In the genomic region with DNA sequence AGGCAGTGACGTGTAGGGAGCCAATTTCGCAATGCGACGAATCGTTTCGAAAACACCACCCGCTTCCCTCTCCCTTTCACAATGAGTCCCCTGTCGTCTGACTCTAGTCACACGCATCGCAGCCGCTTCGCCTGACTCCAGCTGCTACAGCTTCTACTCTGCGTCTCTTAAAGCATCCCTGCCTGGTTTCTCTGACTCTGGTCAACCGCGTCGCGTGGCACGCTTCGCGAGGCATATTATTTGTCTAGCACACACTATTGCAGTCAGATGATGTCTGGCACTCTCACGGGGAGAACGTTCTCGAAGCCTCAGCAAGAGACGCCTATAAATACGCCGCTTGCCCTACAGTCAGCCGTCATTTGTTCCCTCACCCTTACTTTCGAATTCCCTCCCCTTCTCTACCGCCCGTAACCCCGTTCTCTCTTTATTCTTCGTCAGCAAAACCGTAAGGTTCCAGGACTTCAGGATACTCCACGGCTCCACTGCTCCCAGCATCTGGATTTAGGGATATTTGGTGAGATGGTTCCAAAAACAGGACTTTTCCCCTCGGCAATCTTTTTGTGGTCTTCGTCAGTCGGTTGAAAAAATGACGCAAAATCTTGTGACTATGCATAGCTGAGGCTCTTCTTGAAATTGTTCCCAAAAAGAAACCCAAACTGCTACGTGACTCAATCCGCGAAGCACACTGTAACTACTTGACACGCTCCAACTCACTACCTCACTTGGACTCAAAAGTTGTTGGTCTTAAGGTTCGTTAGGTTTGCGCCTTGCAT, we compare ENCODE assay signal across 2 worm cellular contexts.
A peak's percentile ranks its signal among the peaks of the same experiment; 100 is the strongest.
TF ChIP-seq lines count a peak whose summit lies in the region.

No protein-coding gene starts in this region.

TF ChIP-seq in whole organism, L1 larva, 84 proteins besides CTCF, POLR2A, EP300 and RAD21 (continued from another document):
- TF ChIP-seq mdl-1 (tag; optimal IDR thresholded peaks at IDR 0.05; lab: Kevin White, UChicago) (peak; percentile 82 to 99), nhr-71 (tag; optimal IDR thresholded peaks at IDR 0.05; lab: Kevin White, UChicago) (peak; percentile 100), hpl-2 (GFP tag; optimal IDR thresholded peaks at IDR 0.05; lab: Kevin White, UChicago) (peak; percentile 84), unc-130 (tag; optimal IDR thresholded peaks at IDR 0.05; lab: Kevin White, UChicago) (peak; percentile 86), C34B4.2 (tag; optimal IDR thresholded peaks at IDR 0.05; lab: Kevin White, UChicago) (peak; percentile 9), fkh-4 (tag; optimal IDR thresholded peaks at IDR 0.05; lab: Kevin White, UChicago; ENCODE audit: borderline replicate concordance) (peak; percentile 19), ceh-8 (GFP tag; optimal IDR thresholded peaks at IDR 0.05; lab: Kevin White, UChicago) (peak; percentile 92), lin-14 (GFP tag; optimal IDR thresholded peaks at IDR 0.05; lab: Kevin White, UChicago) (peak; percentile 99), hlh-4 (tag; optimal IDR thresholded peaks at IDR 0.05; lab: Kevin White, UChicago) (no peak), nhr-28 (tag; optimal IDR thresholded peaks at IDR 0.05; lab: Kevin White, UChicago) (peak; percentile 47), lsy-2 (tag; optimal IDR thresholded peaks at IDR 0.05; lab: Kevin White, UChicago) (peak; percentile 90 to 97), mep-1 (tag; optimal IDR thresholded peaks at IDR 0.05; lab: Kevin White, UChicago) (peak; percentile 91), dpl-1 (GFP tag; optimal IDR thresholded peaks at IDR 0.05; lab: Kevin White, UChicago) (peak; percentile 55 to 72 (median 68)), ceh-90 (tag; optimal IDR thresholded peaks at IDR 0.05; lab: Kevin White, UChicago) (no peak), ceh-88 (GFP tag; IDR thresholded peaks at IDR 0.05; lab: Robert Waterston, UW) (peak; percentile 91), F16B12.6 (tag; optimal IDR thresholded peaks at IDR 0.05; lab: Kevin White, UChicago) (no peak), ztf-11 (tag; optimal IDR thresholded peaks at IDR 0.05; lab: Kevin White, UChicago) (peak in 1 of 2 experiments; percentile 88), sptf-1 (tag; optimal IDR thresholded peaks at IDR 0.05; lab: Kevin White, UChicago) (no peak), fkh-10 (GFP tag; optimal IDR thresholded peaks at IDR 0.05; lab: Kevin White, UChicago) (peak; percentile 97), nhr-47 (tag; optimal IDR thresholded peaks at IDR 0.05; lab: Kevin White, UChicago) (peak; percentile 99), sox-4 (tag; optimal IDR thresholded peaks at IDR 0.05; lab: Kevin White, UChicago) (peak; percentile 90), swsn-7 (tag; optimal IDR thresholded peaks at IDR 0.05; lab: Kevin White, UChicago) (peak; percentile 98), jun-1 (tag; optimal IDR thresholded peaks at IDR 0.05; lab: Kevin White, UChicago) (peak; percentile 99), ama-1 (optimal IDR thresholded peaks at IDR 0.05; lab: Kevin White, UChicago) (peak; percentile 100), egl-27 (tag; optimal IDR thresholded peaks at IDR 0.05; lab: Kevin White, UChicago) (peak; percentile 36 to 86), lin-35 (GFP tag; optimal IDR thresholded peaks at IDR 0.05; lab: Kevin White, UChicago) (peak; percentile 81 to 92), efl-1 (optimal IDR thresholded peaks at IDR 0.05; lab: Kevin White, UChicago) (peak; percentile 84 to 92), efl-1 (GFP tag; optimal IDR thresholded peaks at IDR 0.05 in 1 of 2; lab: Kevin White, UChicago) (peak; percentile 60 to 96), snu-23 (GFP tag; optimal IDR thresholded peaks at IDR 0.05; lab: Kevin White, UChicago) (peak; percentile 99), nhr-84 (tag; optimal IDR thresholded peaks at IDR 0.05; lab: Kevin White, UChicago) (no peak)

TF ChIP-seq in whole organism, young adult, 124 proteins besides CTCF, POLR2A, EP300 and RAD21 (continued from another document):
- TF ChIP-seq K12H6.12 (tag; optimal IDR thresholded peaks at IDR 0.05; lab: Kevin White, UChicago), result peak; percentile 98
- TF ChIP-seq nhr-120 (GFP tag; IDR thresholded peaks at IDR 0.05; lab: Robert Waterston, UW), result no peak
- peak; percentile 91 for TF ChIP-seq pbrm-1 (GFP tag; IDR thresholded peaks at IDR 0.05; lab: Robert Waterston, UW)
- TF ChIP-seq unc-130 (GFP tag; optimal IDR thresholded peaks at IDR 0.05; lab: Kevin White, UChicago), result no peak
- TF ChIP-seq snpc-4 (GFP tag; optimal IDR thresholded peaks at IDR 0.05; lab: Kevin White, UChicago), result peak; percentile 66
- peak; percentile 53 to 81 (median 66) for TF ChIP-seq snpc-4 (tag; optimal IDR thresholded peaks at IDR 0.05; lab: Kevin White, UChicago)
- TF ChIP-seq atf-7 (tag; optimal IDR thresholded peaks at IDR 0.05; lab: Kevin White, UChicago), result peak; percentile 97
- peak; percentile 47; the same call in 1 of the 2 replicates for TF ChIP-seq aptf-3 (GFP tag; IDR thresholded peaks at IDR 0.05; lab: Robert Waterston, UW)
- peak; percentile 99 for TF ChIP-seq ama-1 (optimal IDR thresholded peaks at IDR 0.05; lab: Kevin White, UChicago)
- peak in 1 of 2 experiments; percentile 82 for TF ChIP-seq ama-1 (GFP tag; optimal IDR thresholded peaks at IDR 0.05; lab: Kevin White, UChicago)
- TF ChIP-seq egl-18 (GFP tag; IDR thresholded peaks at IDR 0.05; lab: Robert Waterston, UW), result no peak; the same call in 1 of the 2 replicates
- TF ChIP-seq Y56A3A.18 (GFP tag; IDR thresholded peaks at IDR 0.05; lab: Robert Waterston, UW), result peak; percentile 30
- peak; percentile 83 for TF ChIP-seq dox-1 (GFP tag; IDR thresholded peaks at IDR 0.05; lab: Robert Waterston, UW)
- peak; percentile 79 for TF ChIP-seq athp-1 (tag; optimal IDR thresholded peaks at IDR 0.05; lab: Kevin White, UChicago)
- TF ChIP-seq nhr-27 (tag; optimal IDR thresholded peaks at IDR 0.05; lab: Kevin White, UChicago), result peak; percentile 66
- TF ChIP-seq F33H1.4 (GFP tag; IDR thresholded peaks at IDR 0.05; lab: Robert Waterston, UW), result peak; percentile 41; the same call in 1 of the 2 replicates
- peak; percentile 98 for TF ChIP-seq zfh-2 (GFP tag; conservative IDR thresholded peaks at IDR 0.05; lab: Robert Waterston, UW)
- peak; percentile 76 for TF ChIP-seq Y53G8AR.9 (GFP tag; conservative IDR thresholded peaks at IDR 0.05; lab: Robert Waterston, UW)
- peak; percentile 95 for TF ChIP-seq somi-1 (GFP tag; optimal IDR thresholded peaks at IDR 0.05; lab: Kevin White, UChicago)
- peak; percentile 34 for TF ChIP-seq rpc-1 (optimal IDR thresholded peaks at IDR 0.05; lab: Kevin White, UChicago)
- no peak for TF ChIP-seq rpc-1 (tag; optimal IDR thresholded peaks at IDR 0.05; lab: Kevin White, UChicago)
- TF ChIP-seq C06A6.2 (GFP tag; conservative IDR thresholded peaks at IDR 0.05; lab: Robert Waterston, UW), result peak; percentile 95; the same call in 1 of the 2 replicates
- peak; percentile 97 for TF ChIP-seq ekl-4 (GFP tag; IDR thresholded peaks at IDR 0.05; lab: Robert Waterston, UW)
- peak; percentile 96 for TF ChIP-seq nfyb-1 (GFP tag; IDR thresholded peaks at IDR 0.05; lab: Robert Waterston, UW)
- TF ChIP-seq nhr-179 (tag; optimal IDR thresholded peaks at IDR 0.05; lab: Kevin White, UChicago), result peak; percentile 66
- no peak for TF ChIP-seq xnd-1 (tag; optimal IDR thresholded peaks at IDR 0.05; lab: Kevin White, UChicago)
- TF ChIP-seq gei-17 (GFP tag; optimal IDR thresholded peaks at IDR 0.05; lab: Kevin White, UChicago), result peak; percentile 91
- TF ChIP-seq F55B11.4 (tag; optimal IDR thresholded peaks at IDR 0.05; lab: Kevin White, UChicago; ENCODE audit: borderline replicate concordance, insufficient read depth), result no peak
- TF ChIP-seq T26A5.8 (tag; optimal IDR thresholded peaks at IDR 0.05; lab: Kevin White, UChicago), result peak; percentile 16
- peak; percentile 99 for TF ChIP-seq hsf-1 (GFP tag; IDR thresholded peaks at IDR 0.05; lab: Robert Waterston, UW)
- TF ChIP-seq lin-26 (GFP tag; IDR thresholded peaks at IDR 0.05; lab: Robert Waterston, UW), result no peak; the same call in none of the 2 replicates
- peak; percentile 89 for TF ChIP-seq Y95B8A.8 (GFP tag; IDR thresholded peaks at IDR 0.05; lab: Robert Waterston, UW)
- TF ChIP-seq nhr-80 (tag; optimal IDR thresholded peaks at IDR 0.05; lab: Kevin White, UChicago), result peak; percentile 91
- TF ChIP-seq bed-2 (GFP tag; IDR thresholded peaks at IDR 0.05; lab: Robert Waterston, UW), result no peak
- no peak for TF ChIP-seq nfya-1 (tag; optimal IDR thresholded peaks at IDR 0.05; lab: Kevin White, UChicago; ENCODE audit: borderline replicate concordance, insufficient read depth)
- TF ChIP-seq F22D6.2 (tag; optimal IDR thresholded peaks at IDR 0.05; lab: Kevin White, UChicago), result peak; percentile 88
- no peak for TF ChIP-seq him-1 (tag; optimal IDR thresholded peaks at IDR 0.05; lab: Kevin White, UChicago)
- no peak for TF ChIP-seq F23B12.7 (tag; optimal IDR thresholded peaks at IDR 0.05; lab: Kevin White, UChicago; ENCODE audit: insufficient read depth)
